Worm (Caenorhabditis elegans): ENCODE results near the gene nyn-1.

Gene nyn-1

DNA sequence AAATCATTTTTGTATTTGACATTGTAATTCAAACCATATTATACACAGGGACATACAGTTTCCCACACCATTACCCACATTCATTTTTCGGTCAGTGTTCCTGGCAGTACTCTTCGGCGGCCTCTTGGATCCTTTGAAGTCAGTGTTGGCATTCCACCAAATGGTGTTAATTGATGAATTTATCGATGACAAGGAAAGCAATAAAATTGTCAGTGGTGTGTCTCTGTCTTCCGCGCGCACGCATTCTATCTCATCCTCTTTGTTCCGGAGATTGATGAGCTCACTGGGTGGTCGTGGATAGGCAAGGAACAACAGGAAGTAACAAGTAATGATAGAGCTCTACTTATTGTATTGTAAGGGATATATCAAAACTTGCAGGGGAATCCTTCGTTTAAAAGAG lies 23.6 kb upstream of the nyn-1 start:
- TF ChIP-seq aptf-2 (GFP tag; conservative IDR thresholded peaks at IDR 0.05) (no peak), B0019.2 (GFP tag; conservative IDR thresholded peaks at IDR 0.05) (no peak), ztf-3 (GFP tag; optimal IDR thresholded peaks at IDR 0.05) (no peak), tbx-9 (tag; optimal IDR thresholded peaks at IDR 0.05; ENCODE audit: borderline replicate concordance) (no peak), Y53F4B.3 (GFP tag; IDR thresholded peaks at IDR 0.05) (no peak), Y67H2A.10 (GFP tag; conservative IDR thresholded peaks at IDR 0.05) (no peak), ZK185.1 (tag; optimal IDR thresholded peaks at IDR 0.05; ENCODE audit: poor library complexity, severe bottlenecking) (no peak), pha-4 (tag; optimal IDR thresholded peaks at IDR 0.05) (no peak), Y95B8A.8 (GFP tag; IDR thresholded peaks at IDR 0.05) (no peak), F33H1.4 (GFP tag; IDR thresholded peaks at IDR 0.05) (no peak), attf-5 (GFP tag; optimal IDR thresholded peaks at IDR 0.05) (no peak), K11D2.4 (GFP tag; IDR thresholded peaks at IDR 0.05) (no peak), F52B5.7 (tag; optimal IDR thresholded peaks at IDR 0.05) (no peak)

DNA sequence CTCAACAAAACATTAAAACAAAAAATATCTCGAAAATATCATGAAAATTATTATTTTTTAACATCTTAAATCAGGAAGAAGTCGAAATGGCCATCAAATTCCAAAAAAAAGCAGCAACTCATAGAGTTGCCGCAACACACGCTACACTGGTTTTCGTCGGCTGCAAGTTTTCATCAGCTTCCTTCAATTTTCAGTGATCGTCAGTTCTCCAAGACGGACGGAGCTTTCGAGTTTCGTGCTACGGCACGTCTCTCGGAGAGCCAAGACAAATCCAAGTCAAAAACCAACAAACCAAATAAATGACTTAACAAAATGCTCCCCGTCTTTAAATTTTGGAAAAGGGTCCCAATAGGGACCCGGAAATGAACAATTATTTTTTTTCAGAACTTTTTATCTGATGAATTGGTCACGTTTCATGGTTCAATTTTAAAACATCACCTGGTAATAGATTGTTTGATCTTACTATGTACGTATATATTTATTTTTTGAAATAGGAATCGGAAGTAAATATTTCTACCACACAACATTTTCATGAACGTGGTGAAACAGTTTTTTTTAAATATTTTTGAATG lies 22.3 kb upstream of the nyn-1 start:
- TF ChIP-seq lag-1 (GFP tag; IDR thresholded peaks at IDR 0.05), result no peak
- no peak for TF ChIP-seq nfya-1 (tag; optimal IDR thresholded peaks at IDR 0.05; ENCODE audit: borderline replicate concordance, insufficient read depth)
- TF ChIP-seq snpc-4 (GFP tag; optimal IDR thresholded peaks at IDR 0.05), result peak; percentile 82
- peak; percentile 83 to 96 (median 95) for TF ChIP-seq snpc-4 (tag; optimal IDR thresholded peaks at IDR 0.05)
- peak; percentile 18; the same call in 1 of the 2 replicates for TF ChIP-seq D2030.7 (GFP tag; IDR thresholded peaks at IDR 0.05)
- TF ChIP-seq tbp1 (GFP tag; optimal IDR thresholded peaks at IDR 0.05), result peak; percentile 68
- TF ChIP-seq snpc-3.4 (tag; optimal IDR thresholded peaks at IDR 0.05), result peak; percentile 11
- peak; percentile 57 for TF ChIP-seq madf-6 (GFP tag; IDR thresholded peaks at IDR 0.05)
- TF ChIP-seq snpc-1.1 (tag; optimal IDR thresholded peaks at IDR 0.05; ENCODE audit: insufficient read depth), result peak; percentile 64
- peak; percentile 46 for TF ChIP-seq F49E8.2 (tag; optimal IDR thresholded peaks at IDR 0.05; ENCODE audit: insufficient read depth)
- TF ChIP-seq attf-6 (GFP tag; IDR thresholded peaks at IDR 0.05), result peak; percentile 97
- peak; percentile 60 for TF ChIP-seq hmg-1.2 (GFP tag; IDR thresholded peaks at IDR 0.05)
- TF ChIP-seq dpff-1 (tag; optimal IDR thresholded peaks at IDR 0.05), result no peak

DNA sequence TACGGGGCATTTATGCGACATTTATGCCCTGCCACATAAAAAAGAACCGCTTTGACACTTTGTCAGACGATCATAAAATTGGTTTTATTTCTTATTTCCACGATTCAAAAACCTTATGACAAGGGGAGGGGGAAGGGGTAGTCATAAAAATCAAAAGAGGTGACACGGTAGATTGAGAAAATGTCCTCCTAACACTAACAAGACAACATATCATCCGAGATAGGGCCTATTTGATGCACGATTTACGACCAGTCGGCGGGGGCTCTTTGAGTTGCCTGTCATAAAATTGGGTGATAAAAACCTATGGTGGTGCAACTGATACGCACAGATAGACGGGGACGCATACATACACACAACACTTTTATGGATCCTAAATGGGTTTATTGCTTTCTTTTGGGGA lies 21.1 kb upstream of the nyn-1 start:
- no peak for TF ChIP-seq ceh-58 (GFP tag; IDR thresholded peaks at IDR 0.05)
- no peak for TF ChIP-seq attf-3 (GFP tag; conservative IDR thresholded peaks at IDR 0.05)
- TF ChIP-seq ztf-3 (GFP tag; optimal IDR thresholded peaks at IDR 0.05), result no peak
- TF ChIP-seq B0336.3 (GFP tag; IDR thresholded peaks at IDR 0.05), result no peak
- peak; percentile 68 for TF ChIP-seq unc-62 (GFP tag; optimal IDR thresholded peaks at IDR 0.05)
- TF ChIP-seq F52B5.7 (tag; optimal IDR thresholded peaks at IDR 0.05), result no peak
- TF ChIP-seq hsf-1 (GFP tag; IDR thresholded peaks at IDR 0.05), result no peak
- TF ChIP-seq pha-4 (tag; optimal IDR thresholded peaks at IDR 0.05), result no peak
- no peak for TF ChIP-seq Y53F4B.3 (GFP tag; IDR thresholded peaks at IDR 0.05)
- TF ChIP-seq F49E8.2 (tag; optimal IDR thresholded peaks at IDR 0.05; ENCODE audit: insufficient read depth), result no peak
- TF ChIP-seq hrde-1 (tag; optimal IDR thresholded peaks at IDR 0.05; ENCODE audit: borderline replicate concordance), result no peak
- TF ChIP-seq cebp-1 (GFP tag; IDR thresholded peaks at IDR 0.05), result no peak
- no peak for TF ChIP-seq cebp-1 (tag; optimal IDR thresholded peaks at IDR 0.05)
- TF ChIP-seq B0261.1 (tag; optimal IDR thresholded peaks at IDR 0.05), result no peak
- TF ChIP-seq dpl-1 (GFP tag; optimal IDR thresholded peaks at IDR 0.05), result no peak
- TF ChIP-seq nhr-27 (tag; optimal IDR thresholded peaks at IDR 0.05), result no peak
- no peak for TF ChIP-seq bed-2 (GFP tag; IDR thresholded peaks at IDR 0.05)
- TF ChIP-seq ztf-25 (GFP tag; IDR thresholded peaks at IDR 0.05), result no peak
- TF ChIP-seq F57A8.1 (GFP tag; optimal IDR thresholded peaks at IDR 0.05), result no peak
- peak; percentile 78 for TF ChIP-seq nhr-80 (tag; optimal IDR thresholded peaks at IDR 0.05)
- TF ChIP-seq let-607 (tag; optimal IDR thresholded peaks at IDR 0.05), result peak; percentile 45 to 46
- no peak for TF ChIP-seq nfya-2 (GFP tag; IDR thresholded peaks at IDR 0.05)
- no peak for TF ChIP-seq C17E4.6 (GFP tag; IDR thresholded peaks at IDR 0.05)
- no peak for TF ChIP-seq ekl-4 (GFP tag; IDR thresholded peaks at IDR 0.05)
